Worm (Caenorhabditis elegans) whole organism, young adult: ENCODE measurements around the gene Y48E1C.2.

Source experiments
- B0336.3 ChIP-seq: fragments of 200-800 bp; sonication (Bioruptor generic); IDR thresholded peaks from 2 replicates; pipeline ENCODE4 v1.3.6; 2022; ENCODE audit warnings: missing genetic modification characterization, missing compliant biosample characterization
- C06A6.2 ChIP-seq: fragments of 200-800 bp; sonication (Bioruptor generic); conservative IDR thresholded peaks from 2 replicates; pipeline ENCODE4 v1.3.6; 2022; ENCODE audit warnings: missing genetic modification characterization, missing compliant biosample characterization
- F10E7.11 ChIP-seq: sonication (generic microtip); optimal IDR thresholded peaks from 2 replicates; lab custom pipeline; 2017; ENCODE audit warnings: mild to moderate bottlenecking, missing genetic modification characterization, moderate library complexity, missing compliant biosample characterization
- F22D6.2 ChIP-seq: sonication (generic microtip); optimal IDR thresholded peaks from 2 replicates; lab custom pipeline; 2016; ENCODE audit warnings: mild to moderate bottlenecking, missing genetic modification characterization, missing compliant biosample characterization
- F33H1.4 ChIP-seq: fragments of 200-800 bp; sonication (Bioruptor generic); IDR thresholded peaks from 2 replicates; pipeline ENCODE4 v1.3.6; 2022; ENCODE audit warnings: missing genetic modification reagents, missing genetic modification characterization, missing compliant biosample characterization
- F37B4.10 ChIP-seq: fragments of 200-800 bp; sonication (Bioruptor generic); IDR thresholded peaks from 2 replicates; pipeline ENCODE4 v1.3.6; 2022; ENCODE audit warnings: missing genetic modification characterization, missing compliant biosample characterization
- F39B2.1 ChIP-seq: fragments of 200-800 bp; sonication (Bioruptor generic); IDR thresholded peaks from 2 replicates; pipeline ENCODE4 v1.3.6; 2022; ENCODE audit warnings: missing genetic modification reagents, missing genetic modification characterization, missing compliant biosample characterization
- F49E8.2 ChIP-seq: sonication (generic microtip); optimal IDR thresholded peaks from 3 replicates; lab custom pipeline; 2017; ENCODE audit warnings: missing genetic modification characterization, mild to moderate bottlenecking, missing compliant biosample characterization, antibody characterized with exemption, moderate library complexity; ENCODE audit not compliant: insufficient read depth
- F57C9.4 ChIP-seq: sonication (generic microtip); optimal IDR thresholded peaks from 2 replicates; lab custom pipeline; 2017; ENCODE audit warnings: mild to moderate bottlenecking, missing genetic modification characterization, missing compliant biosample characterization
- K11D2.4 ChIP-seq: fragments of 200-800 bp; sonication (Bioruptor generic); IDR thresholded peaks from 2 replicates; pipeline ENCODE4 v1.3.6; 2022; ENCODE audit warnings: missing genetic modification reagents, missing genetic modification characterization, missing compliant biosample characterization
- Y53F4B.3 ChIP-seq: fragments of 200-800 bp; sonication (Bioruptor generic); IDR thresholded peaks from 2 replicates; pipeline ENCODE4 v1.3.6; 2022; ENCODE audit warnings: missing genetic modification reagents, missing genetic modification characterization, missing compliant biosample characterization
- ZK185.1 ChIP-seq: sonication (generic microtip); optimal IDR thresholded peaks from 2 replicates; lab custom pipeline; 2016; ENCODE audit warnings: mild to moderate bottlenecking, missing genetic modification characterization, missing compliant biosample characterization; ENCODE audit not compliant: poor library complexity, severe bottlenecking
- akir-1 ChIP-seq: fragments of 200-800 bp; sonication (Bioruptor generic); optimal IDR thresholded peaks from 2 replicates; lab custom pipeline; 2018; ENCODE audit warnings: mild to moderate bottlenecking, missing genetic modification characterization, moderate library complexity, missing compliant biosample characterization
- aptf-2 ChIP-seq: fragments of 200-800 bp; sonication (Bioruptor generic); conservative IDR thresholded peaks from 2 replicates; pipeline ENCODE4 v1.3.6; 2022; ENCODE audit warnings: missing genetic modification reagents, missing genetic modification characterization, missing compliant biosample characterization
- atf-7 ChIP-seq: sonication (generic microtip); optimal IDR thresholded peaks from 2 replicates; lab custom pipeline; 2017; ENCODE audit warnings: mild to moderate bottlenecking, missing genetic modification characterization, missing compliant biosample characterization
- attf-3 ChIP-seq: fragments of 200-800 bp; sonication (Bioruptor generic); conservative IDR thresholded peaks from 2 replicates; pipeline ENCODE4 v1.3.6; 2022; ENCODE audit warnings: missing genetic modification reagents, missing genetic modification characterization, missing compliant biosample characterization
- attf-5 ChIP-seq: fragments of 200-800 bp; sonication (Bioruptor generic); optimal IDR thresholded peaks from 2 replicates; lab custom pipeline; 2018; ENCODE audit warnings: mild to moderate bottlenecking, missing genetic modification characterization, missing compliant biosample characterization
- attf-6 ChIP-seq: fragments of 200-800 bp; sonication (Bioruptor generic); IDR thresholded peaks from 2 replicates; pipeline ENCODE4 v1.3.6; 2022; ENCODE audit warnings: missing genetic modification reagents, missing genetic modification characterization, missing compliant biosample characterization
- ceh-58 ChIP-seq: fragments of 200-800 bp; sonication (Bioruptor generic); IDR thresholded peaks from 2 replicates; pipeline ENCODE4 v1.3.6; 2022; ENCODE audit warnings: missing genetic modification characterization, missing compliant biosample characterization
- ceh-79 ChIP-seq: sonication (generic microtip); optimal IDR thresholded peaks from 2 replicates; lab custom pipeline; 2017; ENCODE audit warnings: mild to moderate bottlenecking, missing genetic modification characterization, missing compliant biosample characterization
- dpl-1 ChIP-seq: fragments of 150-350 bp; optimal IDR thresholded peaks from 2 replicates; lab custom pipeline; 2014; ENCODE audit warnings: missing biosample characterization, missing genetic modification reagents, missing genetic modification characterization
- egl-18 ChIP-seq: fragments of 200-800 bp; sonication (Bioruptor generic); IDR thresholded peaks from 2 replicates; pipeline ENCODE4 v1.3.6; 2022; ENCODE audit warnings: missing genetic modification reagents, missing genetic modification characterization, missing compliant biosample characterization
- egrh-3 ChIP-seq: fragments of 200-800 bp; sonication (Bioruptor generic); IDR thresholded peaks from 2 replicates; pipeline ENCODE4 v1.3.6; 2022; ENCODE audit warnings: missing genetic modification reagents, missing genetic modification characterization, missing compliant biosample characterization
- ekl-4 ChIP-seq: fragments of 200-800 bp; sonication (Bioruptor generic); IDR thresholded peaks from 2 replicates; pipeline ENCODE4 v1.3.6; 2022; ENCODE audit warnings: missing genetic modification reagents, missing genetic modification characterization, missing compliant biosample characterization
- hlh-26 ChIP-seq: fragments of 200-800 bp; sonication (Bioruptor generic); conservative IDR thresholded peaks from 2 replicates; pipeline ENCODE4 v1.3.6; 2022; ENCODE audit warnings: missing genetic modification reagents, missing genetic modification characterization, missing compliant biosample characterization
- hmg-20 ChIP-seq: fragments of 200-800 bp; sonication (Bioruptor generic); IDR thresholded peaks from 2 replicates; pipeline ENCODE4 v1.3.6; 2022; ENCODE audit warnings: missing genetic modification reagents, missing genetic modification characterization, missing compliant biosample characterization
- let-526 ChIP-seq: fragments of 200-800 bp; sonication (Bioruptor generic); IDR thresholded peaks from 2 replicates; pipeline ENCODE4 v1.3.6; 2022; ENCODE audit warnings: missing genetic modification reagents, missing genetic modification characterization, missing compliant biosample characterization
- let-607 ChIP-seq, 2 experiments: fragments of 200-800 bp in 1 of 2; sonication (Bioruptor generic) in 1 of 2; sonication (generic microtip) in 1 of 2; optimal IDR thresholded peaks; 2 replicates each; lab custom pipeline; 2016 to 2018; ENCODE audit warnings: mild to moderate bottlenecking in 2 of 2, missing compliant biosample characterization in 2 of 2, missing genetic modification characterization in 2 of 2, moderate library complexity in 2 of 2, missing genotype in 1 of 2
- lin-26 ChIP-seq: fragments of 200-800 bp; sonication (Bioruptor generic); IDR thresholded peaks from 2 replicates; pipeline ENCODE4 v1.3.6; 2022; ENCODE audit warnings: missing genetic modification reagents, missing genetic modification characterization, missing compliant biosample characterization
- lsl-1 ChIP-seq: fragments of 200-800 bp; sonication (Bioruptor generic); optimal IDR thresholded peaks from 2 replicates; lab custom pipeline; 2018; ENCODE audit warnings: mild to moderate bottlenecking, missing genetic modification characterization, moderate library complexity, missing compliant biosample characterization
- madf-3 ChIP-seq: fragments of 200-800 bp; sonication (Bioruptor generic); IDR thresholded peaks from 2 replicates; pipeline ENCODE4 v1.3.6; 2022; ENCODE audit warnings: missing genetic modification reagents, missing genetic modification characterization, missing compliant biosample characterization
- madf-8 ChIP-seq: fragments of 200-800 bp; sonication (Bioruptor generic); conservative IDR thresholded peaks from 2 replicates; pipeline ENCODE4 v1.3.6; 2022; ENCODE audit warnings: missing genetic modification reagents, missing genetic modification characterization, missing compliant biosample characterization
- nfya-2 ChIP-seq: fragments of 200-800 bp; sonication (Bioruptor generic); IDR thresholded peaks from 2 replicates; pipeline ENCODE4 v1.3.6; 2022; ENCODE audit warnings: missing genetic modification reagents, missing genetic modification characterization, missing compliant biosample characterization
- nhr-120 ChIP-seq: fragments of 200-800 bp; sonication (Bioruptor generic); IDR thresholded peaks from 2 replicates; pipeline ENCODE4 v1.3.6; 2022; ENCODE audit warnings: missing genetic modification characterization, missing compliant biosample characterization
- pha-4 ChIP-seq: fragments of 150-350 bp; sonication (generic microtip); optimal IDR thresholded peaks from 2 replicates; lab custom pipeline; 2014; ENCODE audit warnings: missing biosample characterization, missing genetic modification reagents, missing genetic modification characterization
- rcor-1 ChIP-seq: fragments of 200-800 bp; sonication (Bioruptor generic); IDR thresholded peaks from 2 replicates; pipeline ENCODE4 v1.3.6; 2022; ENCODE audit warnings: missing genetic modification reagents, missing genetic modification characterization, missing compliant biosample characterization
- rec-8 ChIP-seq, 2 experiments: sonication (generic microtip); optimal IDR thresholded peaks; 2 replicates each; lab custom pipeline; 2016; ENCODE audit warnings: mild to moderate bottlenecking in 2 of 2, missing genetic modification characterization in 2 of 2, missing genetic modification reagents in 2 of 2, missing genotype in 2 of 2, missing biosample characterization in 1 of 2, missing compliant biosample characterization in 1 of 2, moderate library complexity in 1 of 2
- rpc-1 ChIP-seq, 2 experiments: fragments of 150-350 bp in 1 of 2; sonication (generic microtip) in 1 of 2; optimal IDR thresholded peaks; 2 replicates each; lab custom pipeline; 2014 to 2018; ENCODE audit warnings: missing biosample characterization in 1 of 2, missing genetic modification characterization in 1 of 2, missing genetic modification reagents in 1 of 2, missing genotype in 1 of 2
- snpc-4 ChIP-seq, 5 experiments: fragments of 150-350 bp in 1 of 5; sonication (generic microtip) in 4 of 5; optimal IDR thresholded peaks; 2 replicates each; lab custom pipeline; 2014 to 2018; ENCODE audit warnings: missing genetic modification characterization in 5 of 5, missing biosample characterization in 3 of 5, antibody characterized with exemption in 2 of 5, mild to moderate bottlenecking in 2 of 5, missing compliant biosample characterization in 2 of 5, missing genotype in 2 of 5, moderate library complexity in 2 of 5, missing genetic modification reagents in 1 of 5
- tbx-9 ChIP-seq: sonication (generic microtip); optimal IDR thresholded peaks from 2 replicates; lab custom pipeline; 2016; ENCODE audit warnings: borderline replicate concordance, missing genetic modification characterization, inconsistent platforms, missing compliant biosample characterization
- zfh-2 ChIP-seq: fragments of 200-800 bp; sonication (Bioruptor generic); conservative IDR thresholded peaks from 2 replicates; pipeline ENCODE4 v1.3.6; 2022; ENCODE audit warnings: missing genetic modification reagents, missing genetic modification characterization, missing compliant biosample characterization
- ztf-18 ChIP-seq: sonication (generic microtip); optimal IDR thresholded peaks from 2 replicates; lab custom pipeline; 2016; ENCODE audit warnings: missing genotype, mild to moderate bottlenecking, missing genetic modification characterization, missing compliant biosample characterization
- ztf-25 ChIP-seq: fragments of 200-800 bp; sonication (Bioruptor generic); IDR thresholded peaks from 2 replicates; pipeline ENCODE4 v1.3.6; 2022; ENCODE audit warnings: missing genetic modification reagents, missing genetic modification characterization, missing compliant biosample characterization
- ztf-3 ChIP-seq: fragments of 200-800 bp; sonication (Bioruptor generic); optimal IDR thresholded peaks from 2 replicates; lab custom pipeline; 2018; ENCODE audit warnings: mild to moderate bottlenecking, missing genetic modification characterization, missing compliant biosample characterization
- ztf-6 ChIP-seq: fragments of 200-800 bp; sonication (Bioruptor generic); IDR thresholded peaks from 2 replicates; pipeline ENCODE4 v1.3.6; 2022; ENCODE audit warnings: missing genetic modification reagents, missing genetic modification characterization, missing compliant biosample characterization

Gene Y48E1C.2

ce11 chrII:13451321-13451720 lies 27.0 kb downstream of the Y48E1C.2 start:
- TF ChIP-seq zfh-2 (peak; percentile 88), egrh-3 (GFP tag; lab: Robert Waterston, UW) (peak; percentile 75; the same call in 1 of the 2 replicates), attf-6 (GFP tag; lab: Robert Waterston, UW) (no peak)
- TF ChIP-seq, all 124 proteins: peak for 2

ce11 chrII:13454839-13455238 lies 30.5 kb downstream of the Y48E1C.2 start:
- TF ChIP-seq attf-3 (GFP tag; lab: Robert Waterston, UW) (no peak), rec-8 (tag; optimal IDR thresholded peaks at IDR 0.05; lab: Kevin White, UChicago) (no peak), K11D2.4 (no peak), lsl-1 (GFP tag; lab: Kevin White, UChicago) (no peak), ceh-79 (tag; lab: Kevin White, UChicago) (no peak), lin-26 (GFP tag; lab: Robert Waterston, UW) (no peak), attf-5 (GFP tag; lab: Kevin White, UChicago) (no peak), tbx-9 (tag; lab: Kevin White, UChicago) (no peak), F37B4.10 (GFP tag; lab: Robert Waterston, UW) (no peak), hlh-26 (GFP tag; lab: Robert Waterston, UW) (no peak), let-607 (tag; optimal IDR thresholded peaks at IDR 0.05; lab: Kevin White, UChicago) (no peak), aptf-2 (GFP tag; lab: Robert Waterston, UW) (no peak), F33H1.4 (GFP tag; lab: Robert Waterston, UW) (no peak), Y53F4B.3 (no peak), ekl-4 (GFP tag; lab: Robert Waterston, UW) (no peak), madf-8 (GFP tag; lab: Robert Waterston, UW) (no peak), let-526 (GFP tag; lab: Robert Waterston, UW) (no peak), snpc-4 (GFP tag; optimal IDR thresholded peaks at IDR 0.05; lab: Kevin White, UChicago) (no peak), snpc-4 (tag; optimal IDR thresholded peaks at IDR 0.05; lab: Kevin White, UChicago) (no peak), F49E8.2 (tag; lab: Kevin White, UChicago) (no peak), C06A6.2 (GFP tag; lab: Robert Waterston, UW) (no peak)

- TF ChIP-seq F22D6.2 (tag; lab: Kevin White, UChicago): no peak
- no peak for TF ChIP-seq atf-7 (tag; lab: Kevin White, UChicago)
- TF ChIP-seq dpl-1: no peak
- no peak for TF ChIP-seq F57C9.4
- TF ChIP-seq B0336.3 (GFP tag; lab: Robert Waterston, UW): 0 out of 2 replicates have a peak, but pooled peaks have one; percentile 20
- TF ChIP-seq F39B2.1 (GFP tag; lab: Robert Waterston, UW): no peak
- no peak for TF ChIP-seq aptf-2 (GFP tag; lab: Robert Waterston, UW)
- TF ChIP-seq egl-18: no peak
- TF ChIP-seq ekl-4 (GFP tag; lab: Robert Waterston, UW): no peak
- TF ChIP-seq akir-1: no peak
- no peak for TF ChIP-seq rpc-1 (optimal IDR thresholded peaks at IDR 0.05; lab: Kevin White, UChicago)
- TF ChIP-seq rpc-1 (tag; optimal IDR thresholded peaks at IDR 0.05; lab: Kevin White, UChicago): no peak
- TF ChIP-seq ztf-25 (GFP tag; lab: Robert Waterston, UW): no peak
- TF ChIP-seq ztf-18: no peak
- no peak for TF ChIP-seq nhr-120
- no peak for TF ChIP-seq ztf-6 (GFP tag; lab: Robert Waterston, UW)
- no peak for TF ChIP-seq Y53F4B.3
- no peak for TF ChIP-seq madf-3 (GFP tag; lab: Robert Waterston, UW)
- no peak for TF ChIP-seq rcor-1 (GFP tag; lab: Robert Waterston, UW)
- no peak for TF ChIP-seq ZK185.1 (tag; lab: Kevin White, UChicago)
- TF ChIP-seq ztf-3 (GFP tag; lab: Kevin White, UChicago): no peak
- TF ChIP-seq nfya-2 (GFP tag; lab: Robert Waterston, UW): no peak
- no peak for TF ChIP-seq hmg-20 (GFP tag; lab: Robert Waterston, UW)
- no peak for TF ChIP-seq F10E7.11 (tag; lab: Kevin White, UChicago)
- TF ChIP-seq pha-4 (tag; lab: Kevin White, UChicago): no peak
- no peak for TF ChIP-seq ceh-58 (GFP tag; lab: Robert Waterston, UW)
Observed at ce11 chrII:13456622-13457021, 32.3 kb downstream of the Y48E1C.2 start.
